Worm (Caenorhabditis elegans): ENCODE results near the gene F59B1.8.

- TF ChIP-seq pha-4 (tag; optimal IDR thresholded peaks at IDR 0.05) = no peak
- no peak for TF ChIP-seq mls-2 (tag; optimal IDR thresholded peaks at IDR 0.05)
- no peak for TF ChIP-seq elt-1 (tag; optimal IDR thresholded peaks at IDR 0.05; ENCODE audit: borderline replicate concordance, insufficient read depth)
- TF ChIP-seq nhr-76 (tag; optimal IDR thresholded peaks at IDR 0.05) = no peak
Measured at ce11 chrV:3649473-3649872, 5.4 kb upstream of the F59B1.8 start, which contains the start of gene str-114.
